Fruit fly (Drosophila melanogaster) whole organism, adult: Measurements from ENCODE around the gene CG34165.
"Not testable (repeated sequence)": the region's sequence is repeated elsewhere in the genome, so short reads cannot be mapped to it uniquely, and the experiment has no call there.

ENCODE experiments used
- CG11617 ChIP-seq: fragments of 200-800 bp; sonication (Bioruptor generic); optimal IDR thresholded peaks from 2 replicates; lab custom pipeline; 2017; ENCODE audit warnings: mild to moderate bottlenecking, missing biosample characterization, missing genetic modification reagents, missing genetic modification characterization
- CG12768 ChIP-seq: fragments of 200-800 bp; sonication (Bioruptor generic); optimal IDR thresholded peaks from 2 replicates; lab custom pipeline; 2017; ENCODE audit warnings: missing biosample characterization, missing genetic modification characterization, mild to moderate bottlenecking, moderate library complexity, missing genetic modification reagents
- CG1620 ChIP-seq: fragments of 200-800 bp; sonication (Bioruptor generic); optimal IDR thresholded peaks from 2 replicates; lab custom pipeline; 2016; ENCODE audit warnings: missing biosample characterization, missing genetic modification characterization
- CG33017 ChIP-seq: fragments of 200-800 bp; sonication (Bioruptor generic); optimal IDR thresholded peaks from 2 replicates; lab custom pipeline; 2018; ENCODE audit warnings: missing biosample characterization, mild to moderate bottlenecking, missing genetic modification characterization, moderate library complexity
- CG7101 ChIP-seq: fragments of 200-800 bp; sonication (Bioruptor generic); optimal IDR thresholded peaks from 2 replicates; lab custom pipeline; 2018; ENCODE audit warnings: missing biosample characterization, mild to moderate bottlenecking, missing genetic modification characterization, moderate library complexity
- Crg-1 ChIP-seq: fragments of 200-800 bp; sonication (Bioruptor generic); optimal IDR thresholded peaks from 2 replicates; lab custom pipeline; 2016; ENCODE audit warnings: missing biosample characterization, missing genetic modification characterization
- bab1 ChIP-seq: fragments of 200-800 bp; sonication (Bioruptor generic); optimal IDR thresholded peaks from 3 replicates; lab custom pipeline; 2019; ENCODE audit warnings: missing biosample characterization, mild to moderate bottlenecking, missing genetic modification characterization, moderate library complexity
- cic ChIP-seq: fragments of 200-800 bp; sonication (Bioruptor generic); optimal IDR thresholded peaks from 2 replicates; lab custom pipeline; 2017; ENCODE audit warnings: missing biosample characterization, mild to moderate bottlenecking, missing genetic modification characterization, moderate library complexity
- tj ChIP-seq: fragments of 200-800 bp; sonication (Bioruptor generic); optimal IDR thresholded peaks from 3 replicates; lab custom pipeline; 2017; ENCODE audit warnings: missing biosample characterization, mild to moderate bottlenecking, missing genetic modification characterization, moderate library complexity
- toe ChIP-seq: fragments of 200-800 bp; sonication (Bioruptor generic); optimal IDR thresholded peaks from 2 replicates; lab custom pipeline; 2016; ENCODE audit warnings: missing biosample characterization, missing genetic modification characterization

DNA sequence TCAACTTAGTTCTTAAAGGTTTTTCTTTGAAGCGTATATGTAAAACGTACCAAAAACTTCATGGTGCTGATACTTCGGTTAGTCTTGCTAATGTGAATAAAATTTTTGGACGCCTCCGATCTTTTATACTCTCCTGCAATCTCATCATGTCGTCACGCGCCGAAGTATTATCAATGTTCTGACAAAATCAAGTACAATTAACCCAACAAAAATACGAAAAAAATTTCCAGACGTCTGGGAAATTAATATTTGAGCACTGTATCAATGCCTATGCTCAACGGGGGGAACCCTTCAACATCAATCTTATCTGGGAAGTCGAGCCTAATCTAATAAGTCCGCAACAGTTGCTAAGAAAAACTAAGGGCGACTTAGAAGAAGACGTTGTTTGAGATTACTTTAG lies 24.1 kb downstream of the CG34165 start, which contains the start of gene CG31775:
- TF ChIP-seq CG1620 (GFP tag; lab: Kevin White, UChicago); Crg-1 (GFP tag; lab: Kevin White, UChicago); tj (GFP tag; lab: Kevin White, UChicago); cic (GFP tag; lab: Kevin White, UChicago); toe; CG12768 (GFP tag; lab: Kevin White, UChicago); bab1 (GFP tag; lab: Kevin White, UChicago); CG7101 (tag; lab: Kevin White, UChicago); CG11617 (GFP tag; lab: Kevin White, UChicago); CG33017: not testable (repeated sequence)
